Fruit fly (Drosophila melanogaster): ENCODE results near the gene CG31268.

Gene CG31268

DNA sequence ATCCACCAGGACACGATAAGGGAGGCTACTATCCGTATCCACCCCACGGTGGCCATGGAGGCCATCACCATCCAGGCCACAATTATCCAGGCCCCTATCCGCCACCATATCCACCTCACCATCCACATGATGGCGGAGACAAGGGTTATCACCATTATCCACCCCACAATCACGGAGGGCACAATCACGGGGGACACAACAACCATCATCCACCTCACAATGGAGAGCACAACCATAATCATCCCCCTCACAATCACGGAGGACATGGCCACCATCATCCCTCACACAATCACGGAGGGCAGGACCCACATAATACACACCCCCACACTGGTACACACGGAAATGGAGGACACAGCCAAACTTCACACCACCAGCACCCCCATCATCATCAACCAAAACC is 1.8 kb upstream of the CG31268 start:
- TF ChIP-seq sage (GFP tag; optimal IDR thresholded peaks at IDR 0.05) (no peak), foxo (GFP tag; optimal IDR thresholded peaks at IDR 0.05) (no peak), GATAd (GFP tag; optimal IDR thresholded peaks at IDR 0.05) (no peak), h (GFP tag; optimal IDR thresholded peaks at IDR 0.05) (no peak), CG9705 (GFP tag; optimal IDR thresholded peaks at IDR 0.05) (no peak)

DNA sequence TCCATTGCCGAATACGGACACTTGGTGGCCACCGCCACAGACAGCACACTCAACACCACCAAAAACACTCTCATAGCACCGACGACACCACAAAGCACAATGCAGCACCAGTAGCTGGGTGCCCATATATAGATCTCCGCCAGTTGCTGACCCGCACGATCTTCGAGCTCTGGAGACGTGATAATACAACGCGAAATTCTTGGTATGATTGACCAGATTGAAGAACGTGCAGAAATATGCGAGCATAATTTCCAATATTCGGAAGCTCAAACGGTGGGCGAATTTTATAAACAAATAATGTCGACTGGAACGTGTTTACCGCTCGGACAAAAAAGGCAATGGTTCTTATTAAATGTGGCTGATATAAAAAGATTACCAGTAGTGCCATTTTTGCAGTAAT is 4.3 kb downstream of the CG31268 start, which contains the start of gene CG4009:
Gene CG4009 (minus strand): TSS at position 101 of the 400 bp plus-strand sequence.
- TF ChIP-seq h (GFP tag; optimal IDR thresholded peaks at IDR 0.05), result no peak
- TF ChIP-seq Dfd (GFP tag; optimal IDR thresholded peaks at IDR 0.05), result no peak
- TF ChIP-seq Abd-B (GFP tag; optimal IDR thresholded peaks at IDR 0.05), result no peak
- no peak for TF ChIP-seq Hr83 (GFP tag; optimal IDR thresholded peaks at IDR 0.05; ENCODE audit: poor library complexity, severe bottlenecking)
- TF ChIP-seq Myc (optimal IDR thresholded peaks at IDR 0.05), result no peak
- TF ChIP-seq GATAd (GFP tag; optimal IDR thresholded peaks at IDR 0.05), result no peak

DNA sequence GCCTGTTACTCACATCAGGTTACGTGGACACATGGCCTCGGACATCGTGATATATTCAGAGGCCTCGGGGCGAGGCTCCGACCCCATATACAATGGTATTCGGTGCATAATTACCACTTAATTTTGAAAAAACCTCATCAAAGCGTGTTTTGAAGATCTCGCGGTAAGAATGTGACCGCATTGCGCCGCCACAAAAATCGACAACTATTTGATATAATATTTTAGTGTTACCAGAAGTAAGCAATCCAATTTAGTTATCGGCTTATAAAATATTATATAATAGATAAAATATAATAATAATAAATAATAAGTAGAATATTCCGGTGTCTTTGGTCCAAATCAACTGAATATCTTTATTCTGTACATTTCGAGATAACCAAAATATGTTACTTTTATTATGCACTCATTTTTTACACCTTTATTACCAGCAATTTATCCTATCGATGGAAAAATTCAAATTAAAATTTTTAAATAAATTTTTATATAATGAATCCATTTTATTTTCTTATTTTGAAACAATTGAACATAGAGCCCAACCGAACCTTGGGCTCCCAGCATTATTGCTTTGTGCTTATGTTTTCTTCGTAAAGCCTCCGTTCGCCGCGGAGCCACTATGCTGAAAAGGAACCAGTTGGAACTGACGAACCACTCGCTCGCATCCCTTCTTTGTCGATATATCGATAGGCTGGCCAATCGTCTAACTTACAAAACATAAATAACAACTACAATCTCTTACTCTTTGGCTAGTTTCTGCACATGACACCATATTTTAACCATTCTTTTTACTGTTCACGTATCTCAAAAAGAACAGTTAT is 8.6 kb downstream of the CG31268 start, which contains the start of the genes CG18213 and Trm7-32:
Gene CG18213 (minus strand): TSS at position 211 of the 815 bp plus-strand sequence.
Gene Trm7-32 (plus strand): TSS at position 690 of the 815 bp plus-strand sequence.
- TF ChIP-seq Hnf4 (GFP tag; optimal IDR thresholded peaks at IDR 0.05), result peak; percentile 11
- no peak for TF ChIP-seq CG32264 (GFP tag; optimal IDR thresholded peaks at IDR 0.05)
- TF ChIP-seq woc (GFP tag; optimal IDR thresholded peaks at IDR 0.05), result peak; percentile 52
- no peak for TF ChIP-seq N (GFP tag; optimal IDR thresholded peaks at IDR 0.05)

DNA sequence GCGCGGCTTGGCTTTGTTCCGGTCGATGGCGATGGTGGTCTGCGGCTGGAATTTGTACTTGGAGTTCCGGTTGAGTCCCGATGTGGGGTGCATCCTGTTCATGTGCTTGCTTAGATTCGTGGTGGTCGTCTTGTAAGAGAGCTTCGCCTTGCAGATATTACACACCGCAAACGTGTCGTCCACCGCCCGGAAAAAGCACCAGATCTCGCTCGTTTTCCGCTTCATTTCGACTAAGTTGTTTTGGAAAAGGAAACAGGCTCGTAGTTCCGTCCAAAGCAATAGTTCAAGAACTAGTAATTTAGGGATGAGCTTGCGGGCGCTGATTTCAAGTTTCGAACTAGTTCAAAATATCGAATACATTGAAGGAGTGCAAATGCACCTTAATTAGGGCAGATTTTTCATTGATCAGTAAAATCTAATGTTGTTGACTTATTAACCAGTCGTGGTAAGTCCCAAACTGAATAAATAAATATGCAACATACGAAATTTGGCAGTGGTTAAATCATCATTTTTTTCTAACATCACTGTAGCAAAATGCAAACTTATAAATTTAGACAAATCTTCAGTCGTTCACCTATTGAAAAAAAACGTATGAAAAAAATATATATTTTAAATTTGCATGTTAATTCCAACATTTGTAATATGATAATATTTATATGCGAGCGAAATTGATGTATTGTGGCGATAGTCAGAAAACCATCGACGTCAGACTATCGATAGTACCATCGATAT is 11.4 kb downstream of the CG31268 start, which contains the start of the genes bdwf and Patr-1:
Gene bdwf (minus strand): TSS at position 299 of the 732 bp plus-strand sequence.
Gene Patr-1 (plus strand): TSS at position 727 of the 732 bp plus-strand sequence.
- peak; percentile 26 for TF ChIP-seq HLH106 (tag; optimal IDR thresholded peaks at IDR 0.05)
- no peak for TF ChIP-seq tai (GFP tag; optimal IDR thresholded peaks at IDR 0.05)
- peak; percentile 19 for TF ChIP-seq psq (GFP tag; optimal IDR thresholded peaks at IDR 0.05)
- no peak for TF ChIP-seq pan (optimal IDR thresholded peaks at IDR 0.05)
- no peak for TF ChIP-seq Dfd (GFP tag; optimal IDR thresholded peaks at IDR 0.05)
- no peak for TF ChIP-seq jim (GFP tag; optimal IDR thresholded peaks at IDR 0.05)
- peak; percentile 77 for TF ChIP-seq Jra (GFP tag; optimal IDR thresholded peaks at IDR 0.05)
- peak; percentile 19 for TF ChIP-seq OdsH (GFP tag; optimal IDR thresholded peaks at IDR 0.05)
- no peak for TF ChIP-seq fru (GFP tag; optimal IDR thresholded peaks at IDR 0.05)
- TF ChIP-seq Hr83 (GFP tag; optimal IDR thresholded peaks at IDR 0.05; ENCODE audit: poor library complexity, severe bottlenecking), result no peak
- TF ChIP-seq dsf (GFP tag; optimal IDR thresholded peaks at IDR 0.05; ENCODE audit: borderline replicate concordance), result peak; percentile 32
- no peak for TF ChIP-seq h (GFP tag; optimal IDR thresholded peaks at IDR 0.05)
- no peak for TF ChIP-seq usp (GFP tag; optimal IDR thresholded peaks at IDR 0.05)
- no peak for TF ChIP-seq dl (GFP tag; optimal IDR thresholded peaks at IDR 0.05; ENCODE audit: insufficient read depth in 1 of 2, partially characterized antibody in 2 of 2)
- TF ChIP-seq CG9705 (GFP tag; optimal IDR thresholded peaks at IDR 0.05), result no peak
- no peak for TF ChIP-seq Sp1 (GFP tag; optimal IDR thresholded peaks at IDR 0.05)
- TF ChIP-seq Dif (GFP tag; optimal IDR thresholded peaks at IDR 0.05; ENCODE audit: partially characterized antibody), result no peak
- no peak for TF ChIP-seq Hr78 (GFP tag; optimal IDR thresholded peaks at IDR 0.05)
- TF ChIP-seq Myc (optimal IDR thresholded peaks at IDR 0.05), result no peak
- TF ChIP-seq ey (GFP tag; optimal IDR thresholded peaks at IDR 0.05), result no peak
- no peak for TF ChIP-seq Abd-B (GFP tag; optimal IDR thresholded peaks at IDR 0.05)
- TF ChIP-seq CrebA (GFP tag; optimal IDR thresholded peaks at IDR 0.05; ENCODE audit: borderline replicate concordance), result no peak
- TF ChIP-seq rgr (GFP tag; optimal IDR thresholded peaks at IDR 0.05), result no peak
- peak; percentile 25 for TF ChIP-seq sv (GFP tag; optimal IDR thresholded peaks at IDR 0.05)
- no peak for TF ChIP-seq Rel (GFP tag; optimal IDR thresholded peaks at IDR 0.05)
- no peak for TF ChIP-seq Rel (tag; optimal IDR thresholded peaks at IDR 0.05)
- TF ChIP-seq foxo (GFP tag; optimal IDR thresholded peaks at IDR 0.05), result peak in 1 of 2 experiments; percentile 51
- no peak for TF ChIP-seq sage (GFP tag; optimal IDR thresholded peaks at IDR 0.05)
- TF ChIP-seq dmrt93B (GFP tag; optimal IDR thresholded peaks at IDR 0.05), result no peak
- no peak for TF ChIP-seq lola (GFP tag; optimal IDR thresholded peaks at IDR 0.05)
- TF ChIP-seq Vsx2 (GFP tag; optimal IDR thresholded peaks at IDR 0.05; ENCODE audit: partially characterized antibody), result no peak
- TF ChIP-seq Mio (GFP tag; optimal IDR thresholded peaks at IDR 0.05), result no peak
- no peak for TF ChIP-seq CG32264 (GFP tag; optimal IDR thresholded peaks at IDR 0.05)
- peak; percentile 71 for TF ChIP-seq woc (GFP tag; optimal IDR thresholded peaks at IDR 0.05)
- TF ChIP-seq brk (GFP tag; optimal IDR thresholded peaks at IDR 0.05), result no peak

Data from whole organism, wandering third instar larva.